Fruit fly (Drosophila melanogaster) whole organism, larva: ENCODE measurements around the gene Trhn.

Experiments used
- noc ChIP-seq: fragments of 200-800 bp; sonication (Bioruptor generic); optimal IDR thresholded peaks from 3 replicates; lab custom pipeline; 2019; ENCODE audit warnings: missing biosample characterization, mild to moderate bottlenecking, missing genetic modification characterization, moderate library complexity

Trhn gene

dm6 chr3L:1166945-1167913 lies 25.7 kb downstream of the Trhn start:
- TF ChIP-seq noc: no peak

dm6 chr3L:1166266-1166665 lies 26.7 kb downstream of the Trhn start:
- TF ChIP-seq noc: no peak

dm6 chr3L:1165808-1166207 lies 27.2 kb downstream of the Trhn start:
- no peak for TF ChIP-seq noc

- peak; percentile 22 for TF ChIP-seq noc
Observed at dm6 chr3L:1152540-1153348, 40.2 kb downstream of the Trhn start.

dm6 chr3L:1151691-1152090 lies 41.3 kb downstream of the Trhn start:
- peak; percentile 51 for TF ChIP-seq noc

dm6 chr3L:1149230-1149629 lies 43.7 kb downstream of the Trhn start:
- TF ChIP-seq noc: no peak

dm6 chr3L:1146492-1146891 lies 46.5 kb downstream of the Trhn start:
- no peak for TF ChIP-seq noc

dm6 chr3L:1140539-1140938 lies 52.4 kb downstream of the Trhn start:
- TF ChIP-seq noc: no peak
